Fruit fly (Drosophila melanogaster) whole organism, embryonic: Measurements from ENCODE around the gene cdi.

Experiments
- Abd-B ChIP-seq: fragments of 200-800 bp; sonication (Bioruptor generic); optimal IDR thresholded peaks from 2 replicates; lab custom pipeline; 2018; ENCODE audit warnings: missing biosample characterization, mild to moderate bottlenecking, missing genetic modification characterization, moderate library complexity
- Antp ChIP-seq: fragments of 200-800 bp; sonication (Bioruptor generic); optimal IDR thresholded peaks from 3 replicates; lab custom pipeline; 2016; ENCODE audit warnings: missing biosample characterization, missing genetic modification characterization
- CG11695 ChIP-seq: fragments of 200-800 bp; sonication (Bioruptor generic); IDR thresholded peaks from 3 replicates; pipeline ENCODE4 v1.3.6; 2022; ENCODE audit warnings: missing biosample characterization, missing genetic modification characterization
- CG12219 ChIP-seq: fragments of 200-800 bp; sonication (Bioruptor generic); optimal IDR thresholded peaks from 3 replicates; lab custom pipeline; 2018; ENCODE audit warnings: missing biosample characterization, mild to moderate bottlenecking, missing genetic modification characterization
- CG12236 ChIP-seq: fragments of 200-800 bp; sonication (Bioruptor generic); optimal IDR thresholded peaks from 2 replicates; lab custom pipeline; 2016; ENCODE audit warnings: missing biosample characterization, missing genetic modification characterization
- CG13123 ChIP-seq: fragments of 200-800 bp; sonication (Bioruptor generic); optimal IDR thresholded peaks from 2 replicates; lab custom pipeline; 2016; ENCODE audit warnings: missing biosample characterization, missing genetic modification characterization
- CG13624 ChIP-seq: fragments of 200-800 bp; sonication (Bioruptor generic); optimal IDR thresholded peaks from 2 replicates; lab custom pipeline; 2016; ENCODE audit warnings: missing biosample characterization, missing genetic modification characterization
- CG2120 ChIP-seq: fragments of 200-800 bp; sonication (Bioruptor generic); optimal IDR thresholded peaks from 3 replicates; lab custom pipeline; 2016; ENCODE audit warnings: missing biosample characterization, missing genetic modification characterization
- CG30403 ChIP-seq: fragments of 200-800 bp; sonication (Bioruptor generic); optimal IDR thresholded peaks from 3 replicates; lab custom pipeline; 2016; ENCODE audit warnings: missing biosample characterization, missing genetic modification characterization
- CG3163 ChIP-seq: fragments of 200-800 bp; sonication (Bioruptor generic); optimal IDR thresholded peaks from 3 replicates; lab custom pipeline; 2016; ENCODE audit warnings: missing biosample characterization, missing genetic modification characterization
- CG4404 ChIP-seq: fragments of 200-800 bp; sonication (Bioruptor generic); IDR thresholded peaks from 2 replicates; pipeline ENCODE4 v1.3.6; 2022; ENCODE audit warnings: missing biosample characterization, missing genetic modification characterization
- CG4424 ChIP-seq: fragments of 200-800 bp; sonication (Bioruptor generic); optimal IDR thresholded peaks from 3 replicates; lab custom pipeline; 2016; ENCODE audit warnings: missing biosample characterization, missing genetic modification characterization
- CG7271 ChIP-seq: fragments of 200-800 bp; sonication (Bioruptor generic); optimal IDR thresholded peaks from 2 replicates; lab custom pipeline; 2018; ENCODE audit warnings: missing biosample characterization, mild to moderate bottlenecking, missing genetic modification characterization, moderate library complexity
- CG7987 ChIP-seq: fragments of 200-800 bp; sonication (Bioruptor generic); optimal IDR thresholded peaks from 2 replicates; lab custom pipeline; 2018; ENCODE audit warnings: missing biosample characterization, mild to moderate bottlenecking, missing genetic modification characterization, moderate library complexity
- CG8089 ChIP-seq: fragments of 200-800 bp; sonication (Bioruptor generic); optimal IDR thresholded peaks from 3 replicates; lab custom pipeline; 2016; ENCODE audit warnings: missing biosample characterization, missing genetic modification characterization
- CG8290 ChIP-seq, 3 experiments: fragments of 200-800 bp; sonication (Bioruptor generic); optimal IDR thresholded peaks; 2 replicates each; lab custom pipeline; 2016 to 2019; ENCODE audit warnings: missing biosample characterization in 3 of 3, missing genetic modification characterization in 3 of 3, mild to moderate bottlenecking in 2 of 3, moderate library complexity in 1 of 3
- CG8478 ChIP-seq: fragments of >200 bp; optimal IDR thresholded peaks from 2 replicates; lab custom pipeline; 2018
- CG9932 ChIP-seq: fragments of 200-800 bp; sonication (Bioruptor generic); IDR thresholded peaks from 2 replicates; pipeline ENCODE4 v1.3.6; 2022; ENCODE audit warnings: missing biosample characterization, missing genetic modification characterization
- CHES-1-like ChIP-seq: fragments of 200-800 bp; sonication (Bioruptor generic); optimal IDR thresholded peaks from 2 replicates; lab custom pipeline; 2016; ENCODE audit warnings: missing biosample characterization, missing genetic modification characterization
- Camta ChIP-seq: fragments of 200-800 bp; sonication (Bioruptor generic); optimal IDR thresholded peaks from 2 replicates; lab custom pipeline; 2016; ENCODE audit warnings: missing biosample characterization, missing genetic modification characterization
- CrebB ChIP-seq: fragments of 200-800 bp; sonication (Bioruptor generic); optimal IDR thresholded peaks from 3 replicates; lab custom pipeline; 2018; ENCODE audit warnings: missing biosample characterization, mild to moderate bottlenecking, missing genetic modification characterization
- D ChIP-seq, 2 experiments: fragments of 200-800 bp in 1 of 2; fragments of >200 bp in 1 of 2; sonication (Bioruptor generic) in 1 of 2; optimal IDR thresholded peaks; 2 replicates in 1 of 2; 3 replicates in 1 of 2; lab custom pipeline; 2017; ENCODE audit warnings: mild to moderate bottlenecking in 1 of 2, missing biosample characterization in 1 of 2, missing genetic modification characterization in 1 of 2, missing genetic modification reagents in 1 of 2
- Dip3 ChIP-seq: fragments of 200-800 bp; sonication (Bioruptor generic); optimal IDR thresholded peaks from 3 replicates; lab custom pipeline; 2016; ENCODE audit warnings: missing biosample characterization, missing genetic modification characterization
- HLHmδ ChIP-seq: fragments of 200-800 bp; sonication (Bioruptor generic); optimal IDR thresholded peaks from 2 replicates; lab custom pipeline; 2018; ENCODE audit warnings: missing biosample characterization, mild to moderate bottlenecking, missing genetic modification characterization, moderate library complexity
- Meics ChIP-seq: fragments of 200-800 bp; sonication (Bioruptor generic); optimal IDR thresholded peaks from 2 replicates; lab custom pipeline; 2017; ENCODE audit warnings: missing biosample characterization, mild to moderate bottlenecking, missing genetic modification characterization
- NFAT ChIP-seq: fragments of 200-800 bp; sonication (Bioruptor generic); IDR thresholded peaks from 2 replicates; pipeline ENCODE4 v1.3.6; 2022; ENCODE audit warnings: missing biosample characterization, missing genetic modification characterization
- Optix ChIP-seq: fragments of 200-800 bp; sonication (Bioruptor generic); IDR thresholded peaks from 3 replicates; pipeline ENCODE4 v1.3.6; 2022; ENCODE audit warnings: missing biosample characterization, missing genetic modification characterization
- Ravus ChIP-seq: fragments of 200-800 bp; sonication (Bioruptor generic); IDR thresholded peaks from 2 replicates; pipeline ENCODE4 v1.3.6; 2022; ENCODE audit warnings: missing biosample characterization, missing genetic modification characterization
- Sin3A ChIP-seq: fragments of >200 bp; optimal IDR thresholded peaks from 2 replicates; lab custom pipeline; 2018
- Six4 ChIP-seq: fragments of 200-800 bp; sonication (Bioruptor generic); optimal IDR thresholded peaks from 2 replicates; lab custom pipeline; 2016; ENCODE audit warnings: missing biosample characterization, missing genetic modification characterization
- Sox102F ChIP-seq: fragments of 200-800 bp; sonication (Bioruptor generic); optimal IDR thresholded peaks from 2 replicates; lab custom pipeline; 2018; ENCODE audit warnings: missing biosample characterization, mild to moderate bottlenecking, missing genetic modification characterization, moderate library complexity
- Ssrp ChIP-seq: fragments of 200-800 bp; sonication (Bioruptor generic); optimal IDR thresholded peaks from 2 replicates; lab custom pipeline; 2018; ENCODE audit warnings: missing biosample characterization, mild to moderate bottlenecking, missing genetic modification characterization, moderate library complexity
- TFAM ChIP-seq: fragments of 200-800 bp; sonication (Bioruptor generic); optimal IDR thresholded peaks from 2 replicates; lab custom pipeline; 2017; ENCODE audit warnings: missing biosample characterization, missing genetic modification characterization, inconsistent platforms
- Tbp ChIP-seq: fragments of >200 bp; optimal IDR thresholded peaks from 2 replicates; lab custom pipeline; 2018; ENCODE audit warnings: missing biosample characterization, missing genetic modification characterization
- Vsx1 ChIP-seq: fragments of 200-800 bp; sonication (Bioruptor generic); optimal IDR thresholded peaks from 2 replicates; lab custom pipeline; 2017; ENCODE audit warnings: missing biosample characterization, mild to moderate bottlenecking, missing genetic modification characterization, missing genetic modification reagents
- ac ChIP-seq: fragments of 200-800 bp; sonication (Bioruptor generic); optimal IDR thresholded peaks from 3 replicates; lab custom pipeline; 2017; ENCODE audit warnings: missing biosample characterization, mild to moderate bottlenecking, missing genetic modification characterization
- br ChIP-seq: fragments of >200 bp; optimal IDR thresholded peaks from 2 replicates; lab custom pipeline; 2017
- chm ChIP-seq: fragments of 200-800 bp; sonication (Bioruptor generic); IDR thresholded peaks from 2 replicates; pipeline ENCODE4 v1.3.6; 2022; ENCODE audit warnings: missing biosample characterization, missing genetic modification characterization
- ci ChIP-seq: fragments of 200-800 bp; sonication (Bioruptor generic); IDR thresholded peaks from 3 replicates; pipeline ENCODE4 v1.3.6; 2022; ENCODE audit warnings: missing biosample characterization, missing genetic modification characterization
- corto ChIP-seq: fragments of 200-800 bp; sonication (Bioruptor generic); optimal IDR thresholded peaks from 2 replicates; lab custom pipeline; 2016; ENCODE audit warnings: missing biosample characterization, mild to moderate bottlenecking, missing genetic modification characterization, moderate library complexity
- crp ChIP-seq, 2 experiments: fragments of 200-800 bp; sonication (Bioruptor generic); optimal IDR thresholded peaks; 2 replicates in 1 of 2; 3 replicates in 1 of 2; lab custom pipeline; 2017; ENCODE audit warnings: missing biosample characterization in 2 of 2, missing genetic modification characterization in 2 of 2, mild to moderate bottlenecking in 1 of 2, moderate library complexity in 1 of 2
- da ChIP-seq: fragments of 200-800 bp; sonication (Bioruptor generic); optimal IDR thresholded peaks from 2 replicates; lab custom pipeline; 2016; ENCODE audit warnings: missing biosample characterization, missing genetic modification characterization
- ems ChIP-seq: fragments of 200-800 bp; sonication (Bioruptor generic); optimal IDR thresholded peaks from 3 replicates; lab custom pipeline; 2016; ENCODE audit warnings: missing biosample characterization, missing genetic modification characterization
- exex ChIP-seq: fragments of 200-800 bp; sonication (Bioruptor generic); optimal IDR thresholded peaks from 4 replicates; lab custom pipeline; 2018; ENCODE audit warnings: missing biosample characterization, mild to moderate bottlenecking, missing genetic modification characterization, moderate library complexity
- hth ChIP-seq: fragments of >200 bp; optimal IDR thresholded peaks from 2 replicates; lab custom pipeline; 2017; ENCODE audit warnings: inconsistent platforms
- mam ChIP-seq: fragments of 200-800 bp; sonication (Bioruptor generic); optimal IDR thresholded peaks from 3 replicates; lab custom pipeline; 2016; ENCODE audit warnings: missing biosample characterization, missing genetic modification characterization
- salm ChIP-seq: fragments of 200-800 bp; sonication (Bioruptor generic); optimal IDR thresholded peaks from 2 replicates; lab custom pipeline; 2018; ENCODE audit warnings: missing biosample characterization, mild to moderate bottlenecking, missing genetic modification characterization
- slou ChIP-seq: fragments of 200-800 bp; sonication (Bioruptor generic); optimal IDR thresholded peaks from 3 replicates; lab custom pipeline; 2016; ENCODE audit warnings: missing biosample characterization, missing genetic modification characterization
- sna ChIP-seq: fragments of 200-800 bp; sonication (Bioruptor generic); IDR thresholded peaks from 2 replicates; pipeline ENCODE4 v1.3.6; 2022; ENCODE audit warnings: missing biosample characterization, missing genetic modification characterization; ENCODE audit not compliant: partially characterized antibody
- toy ChIP-seq: fragments of 200-800 bp; sonication (Bioruptor generic); IDR thresholded peaks from 2 replicates; pipeline ENCODE4 v1.3.6; 2022; ENCODE audit warnings: missing biosample characterization, missing genetic modification characterization
- zen2 ChIP-seq: fragments of 200-800 bp; sonication (Bioruptor generic); IDR thresholded peaks from 3 replicates; pipeline ENCODE4 v1.3.6; 2022; ENCODE audit warnings: missing biosample characterization, missing genetic modification characterization; ENCODE audit not compliant: partially characterized antibody
- zfh1 ChIP-seq: fragments of 200-800 bp; sonication (Bioruptor generic); IDR thresholded peaks from 3 replicates; pipeline ENCODE4 v1.3.6; 2022; ENCODE audit warnings: missing biosample characterization, missing genetic modification characterization

The cdi gene

dm6 chr3R:19113836-19114235, 19.8 kb upstream of the cdi start (continued):
- TF ChIP-seq CG7987 (GFP tag; lab: Kevin White, UChicago) (no peak), CG2120 (GFP tag; lab: Kevin White, UChicago) (no peak), Sox102F (GFP tag; lab: Kevin White, UChicago) (peak; percentile 74), zen2 (GFP tag; lab: Robert Waterston, UW) (no peak), CG3163 (GFP tag; lab: Kevin White, UChicago) (no peak), Ravus (no peak), Vsx1 (GFP tag; lab: Kevin White, UChicago) (no peak), TFAM (GFP tag; lab: Kevin White, UChicago) (no peak), CG11695 (GFP tag; lab: Robert Waterston, UW) (no peak), CG8089 (GFP tag; lab: Kevin White, UChicago) (no peak), CG12236 (GFP tag; lab: Kevin White, UChicago) (no peak), CG8478 (lab: Kevin White, UChicago) (no peak), CG13123 (GFP tag; lab: Kevin White, UChicago) (no peak), exex (no peak), sna (GFP tag; lab: Robert Waterston, UW) (peak; percentile 43; the same call in 1 of the 2 replicates), Dip3 (no peak), Camta (GFP tag; lab: Kevin White, UChicago) (no peak), D (optimal IDR thresholded peaks at IDR 0.05; lab: Kevin White, UChicago) (no peak), D (GFP tag; optimal IDR thresholded peaks at IDR 0.05; lab: Kevin White, UChicago) (peak; percentile 5), CG9932 (no peak), hth (lab: Kevin White, UChicago) (no peak), crp (GFP tag; optimal IDR thresholded peaks at IDR 0.05; lab: Kevin White, UChicago) (no peak), Tbp (GFP tag; lab: Kevin White, UChicago) (no peak), CG30403 (peak; percentile 43), Ssrp (peak; percentile 52), CrebB (tag; lab: Kevin White, UChicago) (no peak), br (lab: Kevin White, UChicago) (no peak), CG4404 (GFP tag; lab: Robert Waterston, UW) (no peak), Six4 (GFP tag; lab: Kevin White, UChicago) (peak; percentile 17), CG7271 (no peak), Abd-B (GFP tag; lab: Kevin White, UChicago) (peak; percentile 41), CG12219 (GFP tag; lab: Kevin White, UChicago) (no peak), slou (GFP tag; lab: Kevin White, UChicago) (no peak), corto (no peak), da (GFP tag; lab: Kevin White, UChicago) (no peak), Meics (GFP tag; lab: Kevin White, UChicago) (no peak), ems (GFP tag; lab: Kevin White, UChicago) (no peak), CG4424 (GFP tag; lab: Kevin White, UChicago) (peak; percentile 11), HLHmδ (GFP tag; lab: Kevin White, UChicago) (no peak), CG13624 (GFP tag; lab: Kevin White, UChicago) (no peak), chm (GFP tag; lab: Robert Waterston, UW) (no peak), ci (GFP tag; lab: Robert Waterston, UW) (peak; percentile 63; the same call in 2 of the 3 replicates), Sin3A (lab: Kevin White, UChicago) (no peak), mam (no peak), CHES-1-like (GFP tag; lab: Kevin White, UChicago) (no peak), toy (GFP tag; lab: Robert Waterston, UW) (no peak), salm (tag; lab: Kevin White, UChicago) (no peak), CG8290 (GFP tag; optimal IDR thresholded peaks at IDR 0.05; lab: Kevin White, UChicago) (no peak), CG8290 (tag; optimal IDR thresholded peaks at IDR 0.05; lab: Kevin White, UChicago) (peak in 1 of 2 experiments; percentile 10), zfh1 (GFP tag; lab: Robert Waterston, UW) (no peak), Optix (GFP tag; lab: Robert Waterston, UW) (0 out of 3 replicates have a peak, but pooled peaks have one; percentile 30), NFAT (GFP tag; lab: Robert Waterston, UW) (no peak), ac (GFP tag; lab: Kevin White, UChicago) (no peak), Antp (GFP tag; lab: Kevin White, UChicago) (peak; percentile 44)
